Fruit fly (Drosophila melanogaster): ENCODE data around the gene CG6179.

The CG6179 gene

dm6 chrX:18385056-18385455 is 5.2 kb downstream of the CG6179 start, which contains the start of gene betaCOP (continued):
- TF ChIP-seq luna (GFP tag; optimal IDR thresholded peaks at IDR 0.05) (no peak), gsb (GFP tag; IDR thresholded peaks at IDR 0.05) (no peak), CG32532 (GFP tag; IDR thresholded peaks at IDR 0.05) (no peak), Sin3A (optimal IDR thresholded peaks at IDR 0.05) (peak; percentile 86), gsb-n (tag; optimal IDR thresholded peaks at IDR 0.05) (no peak), CG14710 (tag; optimal IDR thresholded peaks at IDR 0.05) (peak; percentile 56), Lhr (GFP tag; optimal IDR thresholded peaks at IDR 0.05) (peak; percentile 69), Neu2 (GFP tag; optimal IDR thresholded peaks at IDR 0.05; ENCODE audit: borderline replicate concordance) (no peak), CG1024 (GFP tag; IDR thresholded peaks at IDR 0.05) (no peak), kni (GFP tag; optimal IDR thresholded peaks at IDR 0.05) (no peak), Fer1 (GFP tag; optimal IDR thresholded peaks at IDR 0.05) (no peak), phol (tag; optimal IDR thresholded peaks at IDR 0.05) (peak; percentile 46), bbx (GFP tag; IDR thresholded peaks at IDR 0.05; ENCODE audit: partially characterized antibody) (no peak; the same call in 1 of the 2 replicates), CG10267 (tag; optimal IDR thresholded peaks at IDR 0.05) (no peak), Atf-2 (GFP tag; optimal IDR thresholded peaks at IDR 0.05) (no peak), Drgx (GFP tag; IDR thresholded peaks at IDR 0.05) (no peak), CG10209 (GFP tag; optimal IDR thresholded peaks at IDR 0.05) (no peak), CG17802 (tag; optimal IDR thresholded peaks at IDR 0.05) (no peak), pros (GFP tag; optimal IDR thresholded peaks at IDR 0.05) (no peak), Dp (GFP tag; optimal IDR thresholded peaks at IDR 0.05) (peak; percentile 96), CG4360 (GFP tag; IDR thresholded peaks at IDR 0.05) (no peak), CG7745 (tag; optimal IDR thresholded peaks at IDR 0.05) (no peak), bowl (GFP tag; IDR thresholded peaks at IDR 0.05) (no peak), crol (GFP tag; IDR thresholded peaks at IDR 0.05) (no peak), CG2889 (GFP tag; IDR thresholded peaks at IDR 0.05) (no peak), CG13624 (GFP tag; optimal IDR thresholded peaks at IDR 0.05) (peak; percentile 5), PHDP (tag; optimal IDR thresholded peaks at IDR 0.05) (no peak), Sry-δ (GFP tag; optimal IDR thresholded peaks at IDR 0.05) (peak; percentile 64), pnt (GFP tag; optimal IDR thresholded peaks at IDR 0.05) (no peak), Vsx1 (GFP tag; optimal IDR thresholded peaks at IDR 0.05) (no peak), NFAT (GFP tag; IDR thresholded peaks at IDR 0.05) (no peak), Xbp1 (GFP tag; optimal IDR thresholded peaks at IDR 0.05) (peak; percentile 45), CG30020 (tag; optimal IDR thresholded peaks at IDR 0.05) (no peak), tna (GFP tag; IDR thresholded peaks at IDR 0.05; ENCODE audit: partially characterized antibody) (no peak), pfk (GFP tag; optimal IDR thresholded peaks at IDR 0.05) (no peak), CG42726 (GFP tag; IDR thresholded peaks at IDR 0.05; ENCODE audit: partially characterized antibody) (peak; percentile 44; the same call in 1 of the 2 replicates), Med (GFP tag) (peak; percentile 81), Pdp1 (GFP tag; optimal IDR thresholded peaks at IDR 0.05) (peak in 1 of 2 experiments; percentile 39), CG1792 (GFP tag; optimal IDR thresholded peaks at IDR 0.05) (no peak), CG14965 (GFP tag; optimal IDR thresholded peaks at IDR 0.05; ENCODE audit: borderline replicate concordance) (no peak), CG7928 (GFP tag; optimal IDR thresholded peaks at IDR 0.05) (peak; percentile 92), CG11696 (GFP tag; IDR thresholded peaks at IDR 0.05) (no peak), fd96Cb (tag; optimal IDR thresholded peaks at IDR 0.05) (no peak), lov (optimal IDR thresholded peaks at IDR 0.05) (no peak), lov (GFP tag; IDR thresholded peaks at IDR 0.05) (no peak), CG4707 (GFP tag; optimal IDR thresholded peaks at IDR 0.05) (no peak), CG16813 (GFP tag; IDR thresholded peaks at IDR 0.05; ENCODE audit: partially characterized antibody) (peak; percentile 34; the same call in 2 of the 3 replicates), CG9797 (GFP tag; optimal IDR thresholded peaks at IDR 0.05) (peak; percentile 81), Ets65A (GFP tag) (no peak), fu2 (GFP tag; optimal IDR thresholded peaks at IDR 0.05) (no peak), sens (GFP tag) (peak; percentile 8)
